Comparison of ENCODE assay signal across 5 fruit fly cellular contexts in genomic region chr3R:19166077-19166778, dm6.
A peak's percentile ranks its signal among the peaks of the same experiment; 100 is the strongest.
TF ChIP-seq lines count a peak whose summit lies in the region.

No protein-coding gene starts in this region.

- no peak for TF ChIP-seq CTCF in whole organism, embryonic (GFP tag; optimal IDR thresholded peaks at IDR 0.05; lab: Kevin White, UChicago)

TF ChIP-seq in whole organism, adult, 20 proteins besides CTCF, POLR2A, EP300 and RAD21:
- TF ChIP-seq tj (GFP tag; optimal IDR thresholded peaks at IDR 0.05; lab: Kevin White, UChicago) (peak; percentile 79), CG14711 (tag; optimal IDR thresholded peaks at IDR 0.05; lab: Kevin White, UChicago) (no peak)

TF ChIP-seq in whole organism, embryonic, 481 proteins besides CTCF, POLR2A, EP300 and RAD21 (continues in another document):
- TF ChIP-seq Pdp1 (GFP tag; optimal IDR thresholded peaks at IDR 0.05; lab: Kevin White, UChicago) (peak in 1 of 2 experiments; percentile 37), oc (tag; optimal IDR thresholded peaks at IDR 0.05; lab: Kevin White, UChicago) (peak; percentile 23), CG3407 (GFP tag; optimal IDR thresholded peaks at IDR 0.05; lab: Kevin White, UChicago) (no peak), CG13775 (GFP tag; optimal IDR thresholded peaks at IDR 0.05; lab: Kevin White, UChicago) (peak; percentile 0), Asciz (GFP tag; optimal IDR thresholded peaks at IDR 0.05; lab: Kevin White, UChicago) (no peak), dan (GFP tag; IDR thresholded peaks at IDR 0.05; lab: Robert Waterston, UW) (no peak), ac (GFP tag; optimal IDR thresholded peaks at IDR 0.05; lab: Kevin White, UChicago) (no peak), Awh (GFP tag; IDR thresholded peaks at IDR 0.05; lab: Robert Waterston, UW) (no peak), dpn (GFP tag; optimal IDR thresholded peaks at IDR 0.05; lab: Kevin White, UChicago) (no peak), unc-4 (GFP tag; IDR thresholded peaks at IDR 0.05; lab: Robert Waterston, UW; ENCODE audit: partially characterized antibody) (peak; percentile 10; the same call in 1 of the 2 replicates), CG17361 (GFP tag; IDR thresholded peaks at IDR 0.05; lab: Robert Waterston, UW) (0 out of 3 replicates have a peak, but pooled peaks have one; percentile 11), CG7987 (GFP tag; optimal IDR thresholded peaks at IDR 0.05; lab: Kevin White, UChicago) (no peak), CG2875 (GFP tag; optimal IDR thresholded peaks at IDR 0.05; lab: Kevin White, UChicago) (no peak), Dek (tag; optimal IDR thresholded peaks at IDR 0.05; lab: Kevin White, UChicago) (peak; percentile 30), ewg (GFP tag; optimal IDR thresholded peaks at IDR 0.05; lab: Kevin White, UChicago) (peak; percentile 8), prd (optimal IDR thresholded peaks at IDR 0.05; lab: Kevin White, UChicago) (no peak), prd (GFP tag; IDR thresholded peaks at IDR 0.05; lab: Robert Waterston, UW) (no peak), CrebB (tag; optimal IDR thresholded peaks at IDR 0.05; lab: Kevin White, UChicago) (no peak), gsb-n (tag; optimal IDR thresholded peaks at IDR 0.05; lab: Kevin White, UChicago) (peak; percentile 1), chm (GFP tag; IDR thresholded peaks at IDR 0.05; lab: Robert Waterston, UW) (0 out of 2 replicates have a peak, but pooled peaks have one; percentile 17), Stat92E (GFP tag; optimal IDR thresholded peaks at IDR 0.05; lab: Kevin White, UChicago) (peak in 1 of 3 experiments; percentile 1)

TF ChIP-seq in whole organism, prepupa, 60 proteins besides CTCF, POLR2A, EP300 and RAD21 (continues in another document):
- no peak for TF ChIP-seq Ets21C (GFP tag; optimal IDR thresholded peaks at IDR 0.05; lab: Kevin White, UChicago)
- no peak for TF ChIP-seq net (GFP tag; optimal IDR thresholded peaks at IDR 0.05; lab: Kevin White, UChicago)
- TF ChIP-seq Gug (GFP tag; IDR thresholded peaks at IDR 0.05; lab: Robert Waterston, UW): no peak
- no peak for TF ChIP-seq dsx (GFP tag; optimal IDR thresholded peaks at IDR 0.05; lab: Kevin White, UChicago; ENCODE audit: poor library complexity, severe bottlenecking)
- TF ChIP-seq CG8319 (GFP tag; optimal IDR thresholded peaks at IDR 0.05; lab: Kevin White, UChicago): no peak
- no peak for TF ChIP-seq CG16779 (tag; optimal IDR thresholded peaks at IDR 0.05; lab: Kevin White, UChicago)
- no peak for TF ChIP-seq CG32006 (GFP tag; optimal IDR thresholded peaks at IDR 0.05; lab: Kevin White, UChicago)
- no peak for TF ChIP-seq CG6808 (GFP tag; optimal IDR thresholded peaks at IDR 0.05; lab: Kevin White, UChicago)
- TF ChIP-seq Eip75B (GFP tag; optimal IDR thresholded peaks at IDR 0.05; lab: Kevin White, UChicago): no peak
- TF ChIP-seq Eip93F (GFP tag; optimal IDR thresholded peaks at IDR 0.05; lab: Kevin White, UChicago): no peak
- no peak for TF ChIP-seq salr (GFP tag; optimal IDR thresholded peaks at IDR 0.05; lab: Kevin White, UChicago)
- no peak for TF ChIP-seq CG34406 (GFP tag; optimal IDR thresholded peaks at IDR 0.05; lab: Kevin White, UChicago)
- TF ChIP-seq CG11902 (GFP tag; optimal IDR thresholded peaks at IDR 0.05; lab: Kevin White, UChicago): no peak
- TF ChIP-seq ss (GFP tag; optimal IDR thresholded peaks at IDR 0.05; lab: Kevin White, UChicago): no peak
- no peak for TF ChIP-seq CG4318 (GFP tag; optimal IDR thresholded peaks at IDR 0.05; lab: Kevin White, UChicago)
- no peak for TF ChIP-seq eg (GFP tag; IDR thresholded peaks at IDR 0.05; lab: Robert Waterston, UW)
- no peak for TF ChIP-seq CG3032 (tag; optimal IDR thresholded peaks at IDR 0.05; lab: Kevin White, UChicago)
- no peak for TF ChIP-seq CG10669 (GFP tag; optimal IDR thresholded peaks at IDR 0.05; lab: Kevin White, UChicago)
- TF ChIP-seq Hr39 (GFP tag; optimal IDR thresholded peaks at IDR 0.05; lab: Kevin White, UChicago): peak; percentile 5
- no peak; the same call in 2 of the 3 replicates for TF ChIP-seq CG8119 (GFP tag; IDR thresholded peaks at IDR 0.05; lab: Robert Waterston, UW)
- no peak for TF ChIP-seq CG6792 (GFP tag; optimal IDR thresholded peaks at IDR 0.05; lab: Kevin White, UChicago)
- TF ChIP-seq Sox14 (GFP tag; optimal IDR thresholded peaks at IDR 0.05; lab: Kevin White, UChicago): no peak
- no peak for TF ChIP-seq fd59A (GFP tag; optimal IDR thresholded peaks at IDR 0.05; lab: Kevin White, UChicago)
- TF ChIP-seq Met (GFP tag; optimal IDR thresholded peaks at IDR 0.05; lab: Kevin White, UChicago): peak; percentile 20

TF ChIP-seq in whole organism, pupa, 21 proteins besides CTCF, POLR2A, EP300 and RAD21:
- TF ChIP-seq CG9948 (tag; optimal IDR thresholded peaks at IDR 0.05; lab: Kevin White, UChicago) (no peak), Pif1A (GFP tag; optimal IDR thresholded peaks at IDR 0.05; lab: Kevin White, UChicago) (peak; percentile 1), CG13204 (GFP tag; optimal IDR thresholded peaks at IDR 0.05; lab: Kevin White, UChicago) (no peak), CG8301 (tag; optimal IDR thresholded peaks at IDR 0.05; lab: Kevin White, UChicago) (no peak), EcR (GFP tag; optimal IDR thresholded peaks at IDR 0.05; lab: Kevin White, UChicago) (no peak)

TF ChIP-seq in whole organism, wandering third instar larva, 38 proteins besides CTCF, POLR2A, EP300 and RAD21:
- TF ChIP-seq Vsx2 (GFP tag; optimal IDR thresholded peaks at IDR 0.05; lab: Kevin White, UChicago; ENCODE audit: partially characterized antibody) (no peak), fru (GFP tag; optimal IDR thresholded peaks at IDR 0.05; lab: Kevin White, UChicago) (peak; percentile 47), jim (GFP tag; optimal IDR thresholded peaks at IDR 0.05; lab: Kevin White, UChicago) (no peak), Rel (GFP tag; optimal IDR thresholded peaks at IDR 0.05; lab: Kevin White, UChicago) (no peak), Rel (tag; optimal IDR thresholded peaks at IDR 0.05; lab: Kevin White, UChicago) (peak; percentile 17), brk (GFP tag; optimal IDR thresholded peaks at IDR 0.05; lab: Kevin White, UChicago) (peak; percentile 15), h (GFP tag; optimal IDR thresholded peaks at IDR 0.05; lab: Kevin White, UChicago) (no peak), br (GFP tag; optimal IDR thresholded peaks at IDR 0.05; lab: Kevin White, UChicago) (no peak), dmrt93B (GFP tag; optimal IDR thresholded peaks at IDR 0.05; lab: Kevin White, UChicago) (no peak), psq (GFP tag; optimal IDR thresholded peaks at IDR 0.05; lab: Kevin White, UChicago) (peak; percentile 65), Abd-B (GFP tag; optimal IDR thresholded peaks at IDR 0.05; lab: Kevin White, UChicago) (no peak), ey (GFP tag; optimal IDR thresholded peaks at IDR 0.05; lab: Kevin White, UChicago) (peak; percentile 27), woc (GFP tag; optimal IDR thresholded peaks at IDR 0.05; lab: Kevin White, UChicago) (peak; percentile 32), Mio (GFP tag; optimal IDR thresholded peaks at IDR 0.05; lab: Kevin White, UChicago) (no peak), HLH106 (tag; optimal IDR thresholded peaks at IDR 0.05; lab: Kevin White, UChicago) (peak; percentile 2), usp (GFP tag; optimal IDR thresholded peaks at IDR 0.05; lab: Kevin White, UChicago) (no peak), Sp1 (GFP tag; optimal IDR thresholded peaks at IDR 0.05; lab: Kevin White, UChicago) (peak; percentile 19), pan (optimal IDR thresholded peaks at IDR 0.05; lab: Kevin White, UChicago) (no peak), Hr78 (GFP tag; optimal IDR thresholded peaks at IDR 0.05; lab: Kevin White, UChicago) (no peak), Hnf4 (GFP tag; optimal IDR thresholded peaks at IDR 0.05; lab: Kevin White, UChicago) (no peak)
TF ChIP-seq in whole organism, wandering third instar larva: peak in this region for 8.
